Fruit fly (Drosophila melanogaster) whole organism, embryonic: ENCODE data around the gene Trf4-1.

Source experiments
- BEAF-32 ChIP-seq: fragments of 200-800 bp; sonication (Bioruptor generic); optimal IDR thresholded peaks from 3 replicates; lab custom pipeline; 2017; ENCODE audit warnings: missing biosample characterization, missing genetic modification characterization, mild to moderate bottlenecking, moderate library complexity, missing genetic modification reagents
- Bteb2 ChIP-seq: fragments of 200-800 bp; sonication (Bioruptor generic); optimal IDR thresholded peaks from 2 replicates; lab custom pipeline; 2016; ENCODE audit warnings: missing biosample characterization, missing genetic modification characterization
- CG11504 ChIP-seq: fragments of 200-800 bp; sonication (Bioruptor generic); optimal IDR thresholded peaks from 3 replicates; lab custom pipeline; 2019; ENCODE audit warnings: missing biosample characterization, mild to moderate bottlenecking, missing genetic modification characterization, moderate library complexity
- CG13296 ChIP-seq: fragments of 200-800 bp; sonication (Bioruptor generic); optimal IDR thresholded peaks from 3 replicates; lab custom pipeline; 2018; ENCODE audit warnings: missing biosample characterization, mild to moderate bottlenecking, missing genetic modification characterization
- CG13775 ChIP-seq: fragments of 200-800 bp; sonication (Bioruptor generic); optimal IDR thresholded peaks from 3 replicates; lab custom pipeline; 2017; ENCODE audit warnings: missing biosample characterization, mild to moderate bottlenecking, missing genetic modification characterization
- CG15073 ChIP-seq: fragments of 200-800 bp; sonication (Bioruptor generic); optimal IDR thresholded peaks from 2 replicates; lab custom pipeline; 2016; ENCODE audit warnings: missing biosample characterization, missing genetic modification characterization
- CG1647 ChIP-seq: fragments of 200-800 bp; sonication (Bioruptor generic); optimal IDR thresholded peaks from 3 replicates; lab custom pipeline; 2016; ENCODE audit warnings: missing biosample characterization, missing genetic modification characterization
- CG16863 ChIP-seq: fragments of 200-800 bp; sonication (Bioruptor generic); optimal IDR thresholded peaks from 3 replicates; lab custom pipeline; 2016; ENCODE audit warnings: missing biosample characterization, missing genetic modification characterization
- CG18476 ChIP-seq: fragments of 200-800 bp; sonication (Bioruptor generic); optimal IDR thresholded peaks from 2 replicates; lab custom pipeline; 2016; ENCODE audit warnings: missing biosample characterization, mild to moderate bottlenecking, missing genetic modification characterization
- CG18764 ChIP-seq: fragments of 200-800 bp; sonication (Bioruptor generic); optimal IDR thresholded peaks from 3 replicates; lab custom pipeline; 2016; ENCODE audit warnings: missing biosample characterization, missing genetic modification characterization
- CG2116 ChIP-seq: fragments of 200-800 bp; sonication (Bioruptor generic); optimal IDR thresholded peaks from 3 replicates; lab custom pipeline; 2018; ENCODE audit warnings: missing biosample characterization, mild to moderate bottlenecking, missing genetic modification characterization
- CG2199 ChIP-seq: fragments of 200-800 bp; sonication (Bioruptor generic); IDR thresholded peaks from 3 replicates; pipeline ENCODE4 v1.3.6; 2022; ENCODE audit warnings: missing biosample characterization, missing genetic modification characterization
- CG2875 ChIP-seq: fragments of 200-800 bp; sonication (Bioruptor generic); optimal IDR thresholded peaks from 2 replicates; lab custom pipeline; 2017; ENCODE audit warnings: missing biosample characterization, mild to moderate bottlenecking, missing genetic modification characterization, missing genetic modification reagents
- CG30020 ChIP-seq: fragments of 200-800 bp; optimal IDR thresholded peaks from 2 replicates; lab custom pipeline; 2019; ENCODE audit warnings: missing biosample characterization, mild to moderate bottlenecking, missing genetic modification characterization, moderate library complexity
- CG32767 ChIP-seq: fragments of 200-800 bp; sonication (Bioruptor generic); IDR thresholded peaks from 2 replicates; pipeline ENCODE4 v1.3.6; 2022; ENCODE audit warnings: missing biosample characterization, missing genetic modification characterization
- CG4617 ChIP-seq: fragments of 200-800 bp; sonication (Bioruptor generic); optimal IDR thresholded peaks from 3 replicates; lab custom pipeline; 2016; ENCODE audit warnings: missing biosample characterization, missing genetic modification characterization, borderline replicate concordance
- CG5953 ChIP-seq: fragments of 200-800 bp; sonication (Bioruptor generic); IDR thresholded peaks from 2 replicates; pipeline ENCODE4 v1.3.6; 2022; ENCODE audit warnings: missing biosample characterization, missing genetic modification characterization
- CG6175 ChIP-seq: fragments of 200-800 bp; sonication (Bioruptor generic); IDR thresholded peaks from 3 replicates; pipeline ENCODE4 v1.3.6; 2022; ENCODE audit warnings: missing biosample characterization, missing genetic modification characterization
- CG7271 ChIP-seq: fragments of 200-800 bp; sonication (Bioruptor generic); optimal IDR thresholded peaks from 2 replicates; lab custom pipeline; 2018; ENCODE audit warnings: missing biosample characterization, mild to moderate bottlenecking, missing genetic modification characterization, moderate library complexity
- CG8290 ChIP-seq, 3 experiments: fragments of 200-800 bp; sonication (Bioruptor generic); optimal IDR thresholded peaks; 2 replicates each; lab custom pipeline; 2016 to 2019; ENCODE audit warnings: missing biosample characterization in 3 of 3, missing genetic modification characterization in 3 of 3, mild to moderate bottlenecking in 2 of 3, moderate library complexity in 1 of 3
- CG9797 ChIP-seq: fragments of 200-800 bp; sonication (Bioruptor generic); optimal IDR thresholded peaks from 3 replicates; lab custom pipeline; 2018; ENCODE audit warnings: missing biosample characterization, mild to moderate bottlenecking, missing genetic modification characterization
- E2f1 ChIP-seq: fragments of 200-800 bp; sonication (Bioruptor generic); IDR thresholded peaks from 2 replicates; pipeline ENCODE4 v1.3.6; 2022; ENCODE audit warnings: missing biosample characterization, missing genetic modification characterization
- Fer2 ChIP-seq: fragments of 200-800 bp; sonication (Bioruptor generic); optimal IDR thresholded peaks from 2 replicates; lab custom pipeline; 2018; ENCODE audit warnings: missing biosample characterization, mild to moderate bottlenecking, missing genetic modification characterization, moderate library complexity
- Hmr ChIP-seq: fragments of 200-800 bp; sonication (Bioruptor generic); optimal IDR thresholded peaks from 3 replicates; lab custom pipeline; 2017; ENCODE audit warnings: mild to moderate bottlenecking, missing biosample characterization, missing genetic modification reagents, missing genetic modification characterization
- MTF-1 ChIP-seq: fragments of 200-800 bp; sonication (Bioruptor generic); optimal IDR thresholded peaks from 2 replicates; lab custom pipeline; 2018; ENCODE audit warnings: missing biosample characterization, mild to moderate bottlenecking, missing genetic modification characterization, borderline replicate concordance
- Nf-YC ChIP-seq: fragments of 200-800 bp; optimal IDR thresholded peaks from 3 replicates; lab custom pipeline; 2019; ENCODE audit warnings: missing biosample characterization, mild to moderate bottlenecking, missing genetic modification characterization, moderate library complexity
- Optix ChIP-seq: fragments of 200-800 bp; sonication (Bioruptor generic); IDR thresholded peaks from 3 replicates; pipeline ENCODE4 v1.3.6; 2022; ENCODE audit warnings: missing biosample characterization, missing genetic modification characterization
- Poxn ChIP-seq: fragments of 200-800 bp; sonication (Bioruptor generic); IDR thresholded peaks from 2 replicates; pipeline ENCODE4 v1.3.6; 2022; ENCODE audit warnings: missing biosample characterization, missing genetic modification characterization
- Six4 ChIP-seq: fragments of 200-800 bp; sonication (Bioruptor generic); optimal IDR thresholded peaks from 2 replicates; lab custom pipeline; 2016; ENCODE audit warnings: missing biosample characterization, missing genetic modification characterization
- TFAM ChIP-seq: fragments of 200-800 bp; sonication (Bioruptor generic); optimal IDR thresholded peaks from 2 replicates; lab custom pipeline; 2017; ENCODE audit warnings: missing biosample characterization, missing genetic modification characterization, inconsistent platforms
- Tbp ChIP-seq: fragments of >200 bp; optimal IDR thresholded peaks from 2 replicates; lab custom pipeline; 2018; ENCODE audit warnings: missing biosample characterization, missing genetic modification characterization
- ab ChIP-seq: fragments of 200-800 bp; sonication (Bioruptor generic); optimal IDR thresholded peaks from 2 replicates; lab custom pipeline; 2016; ENCODE audit warnings: missing biosample characterization, missing genetic modification characterization
- ato ChIP-seq: fragments of 200-800 bp; sonication (Bioruptor generic); IDR thresholded peaks from 2 replicates; pipeline ENCODE4 v1.3.6; 2022; ENCODE audit warnings: missing biosample characterization, missing genetic modification characterization; ENCODE audit not compliant: partially characterized antibody
- br ChIP-seq: fragments of >200 bp; optimal IDR thresholded peaks from 2 replicates; lab custom pipeline; 2017
- cas ChIP-seq: fragments of 200-800 bp; sonication (Bioruptor generic); IDR thresholded peaks from 2 replicates; pipeline ENCODE4 v1.3.6; 2022; ENCODE audit warnings: missing biosample characterization, missing genetic modification characterization
- cato ChIP-seq: fragments of 200-800 bp; sonication (Bioruptor generic); optimal IDR thresholded peaks from 2 replicates; lab custom pipeline; 2016; ENCODE audit warnings: missing biosample characterization, missing genetic modification characterization, borderline replicate concordance
- chinmo ChIP-seq: fragments of 200-800 bp; sonication (Bioruptor generic); IDR thresholded peaks from 4 replicates; pipeline ENCODE4 v1.3.6; 2022; ENCODE audit warnings: missing biosample characterization, missing genetic modification characterization; ENCODE audit not compliant: partially characterized antibody
- en ChIP-seq: fragments of 200-800 bp; sonication (Bioruptor generic); optimal IDR thresholded peaks from 2 replicates; lab custom pipeline; 2016; ENCODE audit warnings: missing biosample characterization, missing genetic modification characterization
- esg ChIP-seq: fragments of 200-800 bp; sonication (Bioruptor generic); conservative IDR thresholded peaks from 2 replicates; pipeline ENCODE4 v1.3.6; 2022; ENCODE audit warnings: missing biosample characterization, missing genetic modification characterization
- eve ChIP-seq, 2 experiments: fragments of >200 bp; optimal IDR thresholded peaks; 2 replicates each; lab custom pipeline; 2017; ENCODE audit warnings: missing biosample characterization in 2 of 2, missing genetic modification characterization in 2 of 2
- gce ChIP-seq: fragments of 200-800 bp; sonication (Bioruptor generic); IDR thresholded peaks from 3 replicates; pipeline ENCODE4 v1.3.6; 2022; ENCODE audit warnings: missing biosample characterization, missing genetic modification characterization
- gsb ChIP-seq: fragments of 200-800 bp; sonication (Bioruptor generic); IDR thresholded peaks from 2 replicates; pipeline ENCODE4 v1.3.6; 2022; ENCODE audit warnings: missing biosample characterization, missing genetic modification characterization
- ham ChIP-seq: fragments of 200-800 bp; sonication (Bioruptor generic); IDR thresholded peaks from 2 replicates; pipeline ENCODE4 v1.3.6; 2022; ENCODE audit warnings: missing biosample characterization, missing genetic modification characterization
- mam ChIP-seq: fragments of 200-800 bp; sonication (Bioruptor generic); optimal IDR thresholded peaks from 3 replicates; lab custom pipeline; 2016; ENCODE audit warnings: missing biosample characterization, missing genetic modification characterization
- repo ChIP-seq: fragments of 200-800 bp; sonication (Bioruptor generic); optimal IDR thresholded peaks from 2 replicates; lab custom pipeline; 2016; ENCODE audit warnings: missing biosample characterization, missing genetic modification characterization
- row ChIP-seq: fragments of 200-800 bp; sonication (Bioruptor generic); IDR thresholded peaks from 3 replicates; pipeline ENCODE4 v1.3.6; 2022; ENCODE audit warnings: missing biosample characterization, missing genetic modification characterization
- schlank ChIP-seq: fragments of 200-800 bp; sonication (Bioruptor generic); optimal IDR thresholded peaks from 2 replicates; lab custom pipeline; 2018; ENCODE audit warnings: missing biosample characterization, mild to moderate bottlenecking, missing genetic modification characterization
- sd ChIP-seq: fragments of 200-800 bp; sonication (Bioruptor generic); optimal IDR thresholded peaks from 3 replicates; lab custom pipeline; 2018; ENCODE audit warnings: missing biosample characterization, mild to moderate bottlenecking, missing genetic modification characterization, moderate library complexity
- ssp ChIP-seq: fragments of 200-800 bp; sonication (Bioruptor generic); IDR thresholded peaks from 2 replicates; pipeline ENCODE4 v1.3.6; 2022; ENCODE audit warnings: missing biosample characterization, missing genetic modification characterization
- tio ChIP-seq: fragments of 200-800 bp; sonication (Bioruptor generic); optimal IDR thresholded peaks from 2 replicates; lab custom pipeline; 2017; ENCODE audit warnings: missing biosample characterization, missing genetic modification characterization, inconsistent platforms
- vfl ChIP-seq: fragments of 200-800 bp; sonication (Bioruptor generic); optimal IDR thresholded peaks from 2 replicates; lab custom pipeline; 2016; ENCODE audit warnings: missing biosample characterization, missing genetic modification characterization
- wdn ChIP-seq: fragments of 200-800 bp; sonication (Bioruptor generic); IDR thresholded peaks from 2 replicates; pipeline ENCODE4 v1.3.6; 2022; ENCODE audit warnings: missing biosample characterization, missing genetic modification characterization

The Trf4-1 gene

dm6 chrX:8601165-8601564 lies 41.0 kb downstream of the Trf4-1 start (continued):
- TF ChIP-seq E2f1 = 0 out of 2 replicates have a peak, but pooled peaks have one; percentile 10
- TF ChIP-seq esg = 0 out of 2 replicates have a peak, but pooled peaks have one; percentile 28
- TF ChIP-seq eve (GFP tag; optimal IDR thresholded peaks at IDR 0.05; lab: Kevin White, UChicago) = no peak
- no peak for TF ChIP-seq chinmo
- TF ChIP-seq CG30020 = no peak
- TF ChIP-seq CG15073 (GFP tag; lab: Kevin White, UChicago) = no peak
- TF ChIP-seq CG7271 (tag; lab: Kevin White, UChicago) = no peak
- TF ChIP-seq row (GFP tag; lab: Robert Waterston, UW) = peak; percentile 51; the same call in 2 of the 3 replicates
- TF ChIP-seq CG2875 = no peak
- no peak for TF ChIP-seq repo (GFP tag; lab: Kevin White, UChicago)
- TF ChIP-seq Bteb2 (GFP tag; lab: Kevin White, UChicago) = no peak
- TF ChIP-seq ssp (GFP tag; lab: Robert Waterston, UW) = no peak
- TF ChIP-seq TFAM (GFP tag; lab: Kevin White, UChicago) = no peak
- TF ChIP-seq CG8290 (GFP tag; optimal IDR thresholded peaks at IDR 0.05; lab: Kevin White, UChicago) = no peak
- no peak for TF ChIP-seq CG8290 (tag; optimal IDR thresholded peaks at IDR 0.05; lab: Kevin White, UChicago)
- no peak for TF ChIP-seq en
- no peak for TF ChIP-seq CG1647 (GFP tag; lab: Kevin White, UChicago)
- TF ChIP-seq MTF-1 = no peak
- peak; percentile 17 for TF ChIP-seq CG16863 (GFP tag; lab: Kevin White, UChicago)
- TF ChIP-seq tio (GFP tag; lab: Kevin White, UChicago) = no peak
- TF ChIP-seq Six4 = no peak
- TF ChIP-seq cato (GFP tag; lab: Kevin White, UChicago) = no peak
- TF ChIP-seq CG18476 (GFP tag; lab: Kevin White, UChicago) = no peak
- no peak for TF ChIP-seq gce (GFP tag; lab: Robert Waterston, UW)
- no peak for TF ChIP-seq gsb (GFP tag; lab: Robert Waterston, UW)
- TF ChIP-seq CG18764 = peak; percentile 4
- TF ChIP-seq BEAF-32 (GFP tag; lab: Kevin White, UChicago) = no peak
- no peak for TF ChIP-seq ham (GFP tag; lab: Robert Waterston, UW)
- no peak for TF ChIP-seq CG9797 (GFP tag; lab: Kevin White, UChicago)
- no peak for TF ChIP-seq br (lab: Kevin White, UChicago)
- no peak for TF ChIP-seq Nf-YC (tag; lab: Kevin White, UChicago)
- TF ChIP-seq wdn (GFP tag; lab: Robert Waterston, UW) = 0 out of 2 replicates have a peak, but pooled peaks have one; percentile 11
- TF ChIP-seq ato = no peak
- no peak for TF ChIP-seq CG4617 (GFP tag; lab: Kevin White, UChicago)
- no peak for TF ChIP-seq sd
- no peak for TF ChIP-seq CG5953 (GFP tag; lab: Robert Waterston, UW)
- TF ChIP-seq CG11504 = no peak
- TF ChIP-seq mam (GFP tag; lab: Kevin White, UChicago) = peak; percentile 10
- TF ChIP-seq CG13296 (GFP tag; lab: Kevin White, UChicago) = no peak
- TF ChIP-seq cas (GFP tag; lab: Robert Waterston, UW) = no peak
- no peak for TF ChIP-seq CG2199 (GFP tag; lab: Robert Waterston, UW)
- TF ChIP-seq CG32767 = no peak
- no peak for TF ChIP-seq Tbp (GFP tag; lab: Kevin White, UChicago)
- peak; percentile 5 for TF ChIP-seq CG13775
- no peak for TF ChIP-seq Fer2 (tag; lab: Kevin White, UChicago)
- no peak for TF ChIP-seq Hmr
- peak; percentile 32; the same call in 1 of the 3 replicates for TF ChIP-seq Optix (GFP tag; lab: Robert Waterston, UW)
- no peak for TF ChIP-seq ab
- no peak; the same call in 2 of the 3 replicates for TF ChIP-seq CG6175 (GFP tag; lab: Robert Waterston, UW)
- no peak for TF ChIP-seq CG2116 (GFP tag; lab: Kevin White, UChicago)
- no peak for TF ChIP-seq Poxn
- no peak for TF ChIP-seq schlank (tag; lab: Kevin White, UChicago)
- TF ChIP-seq vfl = no peak
